Worm (Caenorhabditis elegans): Measurements from ENCODE around the gene anmt-1.

DNA sequence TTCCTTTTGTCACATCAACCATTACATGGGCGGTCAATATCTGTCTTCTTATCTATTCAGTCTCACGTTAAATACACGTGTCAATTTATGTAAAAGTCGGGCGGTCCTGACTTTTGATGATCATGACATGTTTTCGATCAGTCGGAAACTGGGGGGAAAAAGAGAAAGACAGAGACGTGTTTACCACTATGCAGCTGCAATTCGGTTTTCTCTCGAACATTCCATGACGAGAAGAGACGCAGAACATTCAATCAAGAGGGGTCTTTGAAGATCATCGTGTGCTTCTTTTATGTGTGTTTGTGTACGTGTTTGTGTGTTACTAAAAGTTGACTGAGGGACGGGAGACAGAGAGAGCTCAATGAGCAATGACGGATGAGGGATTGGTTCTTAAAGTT, 26.2 kb upstream of the anmt-1 start:
- TF ChIP-seq tbx-2 (tag; optimal IDR thresholded peaks at IDR 0.05) (peak; percentile 91), ceh-82 (tag; optimal IDR thresholded peaks at IDR 0.05) (peak; percentile 24 to 56 (median 47)), lin-15B (tag; optimal IDR thresholded peaks at IDR 0.05) (no peak), ztf-11 (tag; optimal IDR thresholded peaks at IDR 0.05) (no peak), nhr-77 (tag; optimal IDR thresholded peaks at IDR 0.05) (peak; percentile 89), nhr-237 (tag; optimal IDR thresholded peaks at IDR 0.05) (peak; percentile 66), dsc-1 (tag; optimal IDR thresholded peaks at IDR 0.05) (peak; percentile 87), hlh-17 (GFP tag; optimal IDR thresholded peaks at IDR 0.05; ENCODE audit: borderline replicate concordance) (no peak), dpl-1 (GFP tag; optimal IDR thresholded peaks at IDR 0.05) (peak; percentile 38 to 68 (median 57)), pqm-1 (tag; optimal IDR thresholded peaks at IDR 0.05) (no peak), lin-13 (GFP tag; optimal IDR thresholded peaks at IDR 0.05) (peak; percentile 77), lin-39 (tag; optimal IDR thresholded peaks at IDR 0.05) (peak; percentile 32), ces-1 (GFP tag; optimal IDR thresholded peaks at IDR 0.05) (no peak), fkh-10 (GFP tag; optimal IDR thresholded peaks at IDR 0.05) (no peak)
